Fruit fly (Drosophila melanogaster): Measurements from ENCODE around the gene Atu.

dm6 chr3R:5636519-5637430, 23.6 kb downstream of the Atu start, which contains the start of the genes CG31548 and CG12170:
- TF ChIP-seq CTCF (optimal IDR thresholded peaks at IDR 0.05): no peak
- no peak for TF ChIP-seq CG8478 (optimal IDR thresholded peaks at IDR 0.05)

Measured in S2 (cell line).